Fruit fly (Drosophila melanogaster): Measurements from ENCODE around the gene Surf6.

Surf6 gene

dm6 chr3R:19904865-19905373 is at the start of gene Surf6, which contains the start of gene RhoGAP92B (continued):
- peak; percentile 75 for TF ChIP-seq CG6765 (GFP tag; optimal IDR thresholded peaks at IDR 0.05)
- TF ChIP-seq kay (GFP tag; optimal IDR thresholded peaks at IDR 0.05): peak; percentile 75
- peak; percentile 70; the same call in 2 of the 3 replicates for TF ChIP-seq Dbx (GFP tag; IDR thresholded peaks at IDR 0.05)
- peak; percentile 33 for TF ChIP-seq Atf-2 (GFP tag; optimal IDR thresholded peaks at IDR 0.05)
- TF ChIP-seq ranshi (GFP tag; IDR thresholded peaks at IDR 0.05): 0 out of 2 replicates have a peak, but pooled peaks have one; percentile 25
- no peak for TF ChIP-seq CG14965 (GFP tag; optimal IDR thresholded peaks at IDR 0.05; ENCODE audit: borderline replicate concordance)
- TF ChIP-seq CG31365 (tag; optimal IDR thresholded peaks at IDR 0.05): peak; percentile 49
- peak in 1 of 2 experiments; percentile 62 for TF ChIP-seq crp (GFP tag; optimal IDR thresholded peaks at IDR 0.05)
- TF ChIP-seq CG3726 (GFP tag; IDR thresholded peaks at IDR 0.05): 0 out of 3 replicates have a peak, but pooled peaks have one; percentile 17
- peak; percentile 4 for TF ChIP-seq Spps (tag; optimal IDR thresholded peaks at IDR 0.05)
- 0 out of 2 replicates have a peak, but pooled peaks have one; percentile 32 for TF ChIP-seq stc (GFP tag; IDR thresholded peaks at IDR 0.05)
- peak; percentile 45 for TF ChIP-seq CG15269 (tag; optimal IDR thresholded peaks at IDR 0.05)
- no peak for TF ChIP-seq Neu2 (GFP tag; optimal IDR thresholded peaks at IDR 0.05; ENCODE audit: borderline replicate concordance)
- TF ChIP-seq btn (GFP tag; optimal IDR thresholded peaks at IDR 0.05): no peak
- peak; percentile 82 for TF ChIP-seq CG10543 (GFP tag; optimal IDR thresholded peaks at IDR 0.05)
- TF ChIP-seq Elba2 (GFP tag; optimal IDR thresholded peaks at IDR 0.05): peak; percentile 43
- peak; percentile 82 for TF ChIP-seq CG34376 (GFP tag; optimal IDR thresholded peaks at IDR 0.05)
- TF ChIP-seq ab (GFP tag; optimal IDR thresholded peaks at IDR 0.05): no peak
- peak; percentile 61 for TF ChIP-seq CG13424 (tag; optimal IDR thresholded peaks at IDR 0.05)
- peak; percentile 49 for TF ChIP-seq CG4424 (GFP tag; optimal IDR thresholded peaks at IDR 0.05)
- peak; percentile 41 for TF ChIP-seq CG1529 (GFP tag; optimal IDR thresholded peaks at IDR 0.05)
- peak; percentile 96 for TF ChIP-seq sens (GFP tag)
- peak; percentile 2 for TF ChIP-seq D19B (GFP tag; optimal IDR thresholded peaks at IDR 0.05)
- TF ChIP-seq CG30431 (GFP tag; optimal IDR thresholded peaks at IDR 0.05): no peak
- no peak for TF ChIP-seq CG9876 (GFP tag; optimal IDR thresholded peaks at IDR 0.05)
- peak; percentile 19 for TF ChIP-seq CG12744 (GFP tag; optimal IDR thresholded peaks at IDR 0.05)
- TF ChIP-seq ken (GFP tag; IDR thresholded peaks at IDR 0.05): 0 out of 3 replicates have a peak, but pooled peaks have one; percentile 37
- peak; percentile 54; the same call in 1 of the 2 replicates for TF ChIP-seq cas (GFP tag; IDR thresholded peaks at IDR 0.05)
- peak; percentile 96 for TF ChIP-seq hkb (optimal IDR thresholded peaks at IDR 0.05)
- TF ChIP-seq hkb (GFP tag; IDR thresholded peaks at IDR 0.05): peak; percentile 80
- TF ChIP-seq toy (GFP tag; IDR thresholded peaks at IDR 0.05): peak; percentile 24; the same call in 1 of the 2 replicates
- peak; percentile 42; the same call in 2 of the 4 replicates for TF ChIP-seq Dll (GFP tag; IDR thresholded peaks at IDR 0.05; ENCODE audit: partially characterized antibody)
- no peak for TF ChIP-seq sr (GFP tag; IDR thresholded peaks at IDR 0.05)
- peak; percentile 72 for TF ChIP-seq CG15601 (tag; optimal IDR thresholded peaks at IDR 0.05)
- no peak for TF ChIP-seq CG4707 (GFP tag; optimal IDR thresholded peaks at IDR 0.05)
- no peak for TF ChIP-seq peb (GFP tag; IDR thresholded peaks at IDR 0.05)
- TF ChIP-seq CG8290 (GFP tag; optimal IDR thresholded peaks at IDR 0.05): peak; percentile 34
- peak; percentile 31 to 64 for TF ChIP-seq CG8290 (tag; optimal IDR thresholded peaks at IDR 0.05)
- TF ChIP-seq CG6683 (GFP tag; optimal IDR thresholded peaks at IDR 0.05): peak; percentile 20
- peak; percentile 53 for TF ChIP-seq CG4820 (GFP tag; optimal IDR thresholded peaks at IDR 0.05)
- no peak for TF ChIP-seq hb (GFP tag; IDR thresholded peaks at IDR 0.05; ENCODE audit: partially characterized antibody)
- no peak for TF ChIP-seq br (optimal IDR thresholded peaks at IDR 0.05)
- no peak for TF ChIP-seq Ravus (GFP tag; IDR thresholded peaks at IDR 0.05)
- TF ChIP-seq CG4360 (GFP tag; IDR thresholded peaks at IDR 0.05): 0 out of 2 replicates have a peak, but pooled peaks have one; percentile 8
- no peak for TF ChIP-seq C15 (GFP tag; IDR thresholded peaks at IDR 0.05)
- TF ChIP-seq CG17385 (GFP tag; optimal IDR thresholded peaks at IDR 0.05): peak; percentile 67
- peak in 1 of 3 experiments; percentile 71 for TF ChIP-seq Stat92E (GFP tag; optimal IDR thresholded peaks at IDR 0.05)
- TF ChIP-seq CG10321 (GFP tag; IDR thresholded peaks at IDR 0.05): no peak
- peak; percentile 78 for TF ChIP-seq NC2β (GFP tag; optimal IDR thresholded peaks at IDR 0.05)
- TF ChIP-seq fd3F (GFP tag; optimal IDR thresholded peaks at IDR 0.05): peak; percentile 33
- no peak for TF ChIP-seq da (GFP tag; optimal IDR thresholded peaks at IDR 0.05)
